Fruit fly (Drosophila melanogaster) whole organism, prepupa: Measurements from ENCODE around the gene CG2924.
A peak's percentile ranks its signal among the peaks of the same experiment; 100 is the strongest.

Experiments
- Blimp-1 ChIP-seq: fragments of 200-800 bp; sonication (Bioruptor generic); optimal IDR thresholded peaks from 3 replicates; lab custom pipeline; 2017; ENCODE audit warnings: missing biosample characterization, missing genetic modification characterization, mild to moderate bottlenecking, moderate library complexity, missing genetic modification reagents
- CG10631 ChIP-seq: fragments of 200-800 bp; sonication (Bioruptor generic); optimal IDR thresholded peaks from 2 replicates; lab custom pipeline; 2016; ENCODE audit warnings: missing biosample characterization, missing genetic modification characterization
- CG15336 ChIP-seq: fragments of 200-800 bp; sonication (Bioruptor generic); IDR thresholded peaks from 2 replicates; pipeline ENCODE4 v1.3.6; 2022; ENCODE audit warnings: missing biosample characterization, missing genetic modification characterization
- CG32006 ChIP-seq: fragments of 200-800 bp; sonication (Bioruptor generic); optimal IDR thresholded peaks from 3 replicates; lab custom pipeline; 2017; ENCODE audit warnings: missing biosample characterization, mild to moderate bottlenecking, missing genetic modification characterization
- CG3919 ChIP-seq: fragments of 200-800 bp; sonication (Bioruptor generic); optimal IDR thresholded peaks from 3 replicates; lab custom pipeline; 2016; ENCODE audit warnings: missing biosample characterization, missing genetic modification characterization
- CG6163 ChIP-seq: fragments of 200-800 bp; sonication (Bioruptor generic); IDR thresholded peaks from 3 replicates; pipeline ENCODE4 v1.3.6; 2022; ENCODE audit warnings: missing biosample characterization, missing genetic modification characterization
- CG6792 ChIP-seq: fragments of 200-800 bp; sonication (Bioruptor generic); optimal IDR thresholded peaks from 3 replicates; lab custom pipeline; 2016; ENCODE audit warnings: missing biosample characterization, missing genetic modification characterization
- CG6808 ChIP-seq: fragments of 200-800 bp; sonication (Bioruptor generic); optimal IDR thresholded peaks from 3 replicates; lab custom pipeline; 2017; ENCODE audit warnings: missing biosample characterization, missing genetic modification characterization, mild to moderate bottlenecking, moderate library complexity, missing genetic modification reagents
- CG6854 ChIP-seq: fragments of 200-800 bp; sonication (Bioruptor generic); optimal IDR thresholded peaks from 2 replicates; lab custom pipeline; 2017; ENCODE audit warnings: missing biosample characterization, mild to moderate bottlenecking, missing genetic modification characterization
- CG7368 ChIP-seq: fragments of 200-800 bp; sonication (Bioruptor generic); optimal IDR thresholded peaks from 3 replicates; lab custom pipeline; 2016; ENCODE audit warnings: missing biosample characterization, missing genetic modification characterization
- CG8119 ChIP-seq: fragments of 200-800 bp; sonication (Bioruptor generic); IDR thresholded peaks from 3 replicates; pipeline ENCODE4 v1.3.6; 2022; ENCODE audit warnings: missing biosample characterization, missing genetic modification characterization
- CG8319 ChIP-seq: fragments of 200-800 bp; sonication (Bioruptor generic); optimal IDR thresholded peaks from 3 replicates; lab custom pipeline; 2016; ENCODE audit warnings: missing biosample characterization, missing genetic modification characterization
- CG8632 ChIP-seq: fragments of 200-800 bp; sonication (Bioruptor generic); optimal IDR thresholded peaks from 3 replicates; lab custom pipeline; 2016; ENCODE audit warnings: missing biosample characterization, missing genetic modification characterization
- CG9139 ChIP-seq: fragments of 200-800 bp; sonication (Bioruptor generic); optimal IDR thresholded peaks from 3 replicates; lab custom pipeline; 2017; ENCODE audit warnings: missing biosample characterization, mild to moderate bottlenecking, missing genetic modification characterization
- Eip75B ChIP-seq: fragments of 200-800 bp; sonication (Bioruptor generic); optimal IDR thresholded peaks from 3 replicates; lab custom pipeline; 2016; ENCODE audit warnings: missing biosample characterization, missing genetic modification characterization
- Eip78C ChIP-seq: fragments of 200-800 bp; sonication (Bioruptor generic); peaks from one replicate; lab custom pipeline; 2016; ENCODE audit warnings: missing biosample characterization, missing genetic modification characterization
- Eip93F ChIP-seq: fragments of 200-800 bp; sonication (Bioruptor generic); optimal IDR thresholded peaks from 2 replicates; lab custom pipeline; 2016; ENCODE audit warnings: missing biosample characterization, mild to moderate bottlenecking, missing genetic modification characterization
- Ets21C ChIP-seq: fragments of 200-800 bp; sonication (Bioruptor generic); optimal IDR thresholded peaks from 3 replicates; lab custom pipeline; 2016; ENCODE audit warnings: missing biosample characterization, missing genetic modification characterization
- Gug ChIP-seq: fragments of 200-800 bp; sonication (Bioruptor generic); IDR thresholded peaks from 2 replicates; pipeline ENCODE4 v1.3.6; 2022; ENCODE audit warnings: missing biosample characterization, missing genetic modification characterization
- Hr38 ChIP-seq: sonication (Bioruptor generic); optimal IDR thresholded peaks from 2 replicates; lab custom pipeline; 2016; ENCODE audit warnings: missing biosample characterization, missing genetic modification characterization
- OdsH ChIP-seq: fragments of 200-800 bp; sonication (Bioruptor generic); optimal IDR thresholded peaks from 3 replicates; lab custom pipeline; 2016; ENCODE audit warnings: missing biosample characterization, missing genetic modification characterization
- Sox102F ChIP-seq: fragments of 200-800 bp; sonication (Bioruptor generic); optimal IDR thresholded peaks from 2 replicates; lab custom pipeline; 2016; ENCODE audit warnings: missing biosample characterization, mild to moderate bottlenecking, missing genetic modification characterization
- Sox14 ChIP-seq: fragments of 200-800 bp; sonication (Bioruptor generic); optimal IDR thresholded peaks from 3 replicates; lab custom pipeline; 2016; ENCODE audit warnings: missing biosample characterization, missing genetic modification characterization
- Sox15 ChIP-seq: fragments of 200-800 bp; sonication (Bioruptor generic); optimal IDR thresholded peaks from 3 replicates; lab custom pipeline; 2016; ENCODE audit warnings: missing biosample characterization, missing genetic modification characterization
- achi ChIP-seq: fragments of 200-800 bp; sonication (Bioruptor generic); optimal IDR thresholded peaks from 3 replicates; lab custom pipeline; 2016; ENCODE audit warnings: missing biosample characterization, missing genetic modification characterization
- cyc ChIP-seq: fragments of 200-800 bp; sonication (Bioruptor generic); optimal IDR thresholded peaks from 3 replicates; lab custom pipeline; 2016; ENCODE audit warnings: missing biosample characterization, missing genetic modification characterization
- dac ChIP-seq: fragments of 200-800 bp; sonication (Bioruptor generic); optimal IDR thresholded peaks from 2 replicates; lab custom pipeline; 2017; ENCODE audit warnings: missing biosample characterization, mild to moderate bottlenecking, missing genetic modification characterization
- dsx ChIP-seq: fragments of 200-800 bp; optimal IDR thresholded peaks from 3 replicates; lab custom pipeline; 2019; ENCODE audit warnings: missing biosample characterization, mild to moderate bottlenecking, missing genetic modification characterization, moderate library complexity; ENCODE audit not compliant: poor library complexity, severe bottlenecking
- eg ChIP-seq: fragments of 200-800 bp; sonication (Bioruptor generic); IDR thresholded peaks from 3 replicates; pipeline ENCODE4 v1.3.6; 2022; ENCODE audit warnings: missing biosample characterization, missing genetic modification characterization
- fd59A ChIP-seq: fragments of 200-800 bp; sonication (Bioruptor generic); optimal IDR thresholded peaks from 2 replicates; lab custom pipeline; 2017; ENCODE audit warnings: missing biosample characterization, mild to moderate bottlenecking, missing genetic modification characterization, missing genetic modification reagents
- fd85E ChIP-seq: fragments of 200-800 bp; sonication (Bioruptor generic); optimal IDR thresholded peaks from 3 replicates; lab custom pipeline; 2016; ENCODE audit warnings: missing biosample characterization, missing genetic modification characterization
- fkh ChIP-seq: fragments of 200-800 bp; sonication (Bioruptor generic); optimal IDR thresholded peaks from 3 replicates; lab custom pipeline; 2017; ENCODE audit warnings: missing biosample characterization, mild to moderate bottlenecking, missing genetic modification characterization, moderate library complexity
- lz ChIP-seq: fragments of 200-800 bp; sonication (Bioruptor generic); optimal IDR thresholded peaks from 3 replicates; lab custom pipeline; 2016; ENCODE audit warnings: missing biosample characterization, missing genetic modification characterization
- net ChIP-seq: fragments of 200-800 bp; sonication (Bioruptor generic); optimal IDR thresholded peaks from 3 replicates; lab custom pipeline; 2016; ENCODE audit warnings: missing biosample characterization, missing genetic modification characterization
- salr ChIP-seq, 2 experiments: fragments of 200-800 bp; sonication (Bioruptor generic); optimal IDR thresholded peaks; 3 replicates each; lab custom pipeline; 2016 to 2018; ENCODE audit warnings: missing biosample characterization in 2 of 2, missing genetic modification characterization in 2 of 2, mild to moderate bottlenecking in 1 of 2
- spab ChIP-seq: fragments of 200-800 bp; sonication (Bioruptor generic); optimal IDR thresholded peaks from 2 replicates; lab custom pipeline; 2017; ENCODE audit warnings: missing biosample characterization, mild to moderate bottlenecking, missing genetic modification characterization, missing genetic modification reagents
- ss ChIP-seq, 2 experiments: fragments of 200-800 bp; sonication (Bioruptor generic); optimal IDR thresholded peaks; 2 replicates in 1 of 2; 3 replicates in 1 of 2; lab custom pipeline; 2017 to 2018; ENCODE audit warnings: mild to moderate bottlenecking in 2 of 2, missing biosample characterization in 2 of 2, missing genetic modification characterization in 2 of 2, moderate library complexity in 1 of 2
- svp ChIP-seq: fragments of 200-800 bp; sonication (Bioruptor generic); peaks from one replicate; lab custom pipeline; 2016; ENCODE audit warnings: missing biosample characterization, missing genetic modification characterization
- vri ChIP-seq: fragments of 200-800 bp; sonication (Bioruptor generic); optimal IDR thresholded peaks from 3 replicates; lab custom pipeline; 2016; ENCODE audit warnings: missing biosample characterization, mild to moderate bottlenecking, missing genetic modification characterization

The CG2924 gene

DNA sequence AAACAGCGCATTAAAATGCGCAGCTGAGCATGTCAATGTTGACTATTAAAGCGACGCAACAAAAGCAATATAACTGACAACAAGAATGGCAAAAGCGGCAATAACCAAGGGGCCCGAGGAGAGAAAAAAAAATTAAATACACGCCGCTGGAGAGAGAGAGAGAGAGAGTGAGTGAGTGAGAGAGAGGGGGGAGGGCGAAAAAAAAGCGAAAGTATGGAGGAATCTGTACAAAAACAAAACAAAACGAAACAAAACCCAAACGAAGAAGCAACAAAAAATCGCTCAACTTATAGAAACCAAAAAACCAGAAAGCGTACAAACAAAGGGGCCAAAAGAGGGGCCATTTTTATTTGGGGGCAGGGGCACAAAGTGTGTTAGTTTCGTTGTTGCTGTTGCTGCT lies 12.9 kb upstream of the CG2924 start (continued):
- no peak for TF ChIP-seq Eip75B (GFP tag; lab: Kevin White, UChicago)
- TF ChIP-seq vri (GFP tag; lab: Kevin White, UChicago): no peak
- TF ChIP-seq fkh (GFP tag; lab: Kevin White, UChicago): no peak
- no peak for TF ChIP-seq dac
- peak; percentile 54; the same call in 1 of the 3 replicates for TF ChIP-seq CG8119
- no peak for TF ChIP-seq CG9139 (GFP tag; lab: Kevin White, UChicago)
- TF ChIP-seq spab (GFP tag; lab: Kevin White, UChicago): no peak

DNA sequence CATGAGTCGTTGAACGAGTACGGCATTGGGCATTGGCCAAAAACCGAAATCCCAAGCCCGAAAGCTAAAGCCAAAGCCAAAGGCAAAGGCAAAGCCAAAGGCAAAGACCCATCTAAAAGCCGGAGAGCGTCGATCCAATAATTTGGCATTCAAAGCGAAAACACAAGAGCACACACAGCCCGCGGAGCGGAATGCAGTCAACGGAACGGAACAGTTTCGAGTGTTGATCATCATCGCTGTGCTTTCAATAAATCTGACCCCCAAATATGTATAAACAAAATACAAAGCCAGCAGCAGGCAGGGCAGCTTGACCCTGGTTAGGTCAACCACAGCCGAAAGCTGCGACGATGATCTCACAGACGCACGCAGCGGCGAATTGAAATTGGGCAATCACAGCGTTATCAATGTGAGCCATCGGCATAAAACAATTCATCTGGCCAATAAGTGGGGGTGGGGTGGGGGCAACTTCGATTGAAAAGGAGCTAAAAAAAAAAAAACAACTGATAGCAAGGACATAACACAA lies 8.3 kb upstream of the CG2924 start:
- no peak for TF ChIP-seq fd85E (GFP tag; lab: Kevin White, UChicago)
- TF ChIP-seq svp (GFP tag; lab: Kevin White, UChicago): peak; percentile 80

DNA sequence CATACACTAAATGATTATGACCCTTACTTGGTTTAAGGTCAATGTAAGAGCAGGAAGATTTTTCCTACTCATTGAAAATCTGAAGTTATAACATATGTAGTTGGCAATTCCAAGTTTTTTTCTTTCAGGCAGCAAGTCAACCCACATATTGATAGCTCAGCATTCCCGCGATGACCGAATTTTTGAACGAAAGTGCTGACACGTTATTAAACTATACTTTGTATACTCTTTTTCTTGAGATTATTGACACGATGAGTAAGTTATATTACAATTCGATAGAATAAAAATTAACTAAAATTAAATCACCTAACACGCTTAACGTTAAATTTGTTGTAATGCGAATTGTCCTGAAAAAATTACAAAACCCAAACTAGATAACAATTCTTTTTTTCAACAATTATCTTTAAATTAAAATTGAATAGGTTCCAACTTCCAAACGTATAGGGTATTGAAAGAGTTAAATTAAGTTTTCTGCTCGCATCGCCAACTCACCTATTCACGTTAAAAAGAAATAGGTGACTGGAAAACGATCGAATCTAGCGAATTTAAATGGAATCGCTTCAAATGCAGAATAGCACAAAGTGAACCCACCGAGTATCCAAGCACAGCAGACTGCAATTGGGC lies 4.8 kb upstream of the CG2924 start, which contains the start of gene Vml:
Vml (plus strand) TSS at position 574 of the 624 bp plus-strand sequence.
- TF ChIP-seq cyc (GFP tag; lab: Kevin White, UChicago) (no peak), Eip93F (GFP tag; lab: Kevin White, UChicago) (no peak), Ets21C (GFP tag; lab: Kevin White, UChicago) (no peak), CG6163 (GFP tag; lab: Robert Waterston, UW) (no peak), net (GFP tag; lab: Kevin White, UChicago) (no peak), Blimp-1 (GFP tag; lab: Kevin White, UChicago) (no peak)

DNA sequence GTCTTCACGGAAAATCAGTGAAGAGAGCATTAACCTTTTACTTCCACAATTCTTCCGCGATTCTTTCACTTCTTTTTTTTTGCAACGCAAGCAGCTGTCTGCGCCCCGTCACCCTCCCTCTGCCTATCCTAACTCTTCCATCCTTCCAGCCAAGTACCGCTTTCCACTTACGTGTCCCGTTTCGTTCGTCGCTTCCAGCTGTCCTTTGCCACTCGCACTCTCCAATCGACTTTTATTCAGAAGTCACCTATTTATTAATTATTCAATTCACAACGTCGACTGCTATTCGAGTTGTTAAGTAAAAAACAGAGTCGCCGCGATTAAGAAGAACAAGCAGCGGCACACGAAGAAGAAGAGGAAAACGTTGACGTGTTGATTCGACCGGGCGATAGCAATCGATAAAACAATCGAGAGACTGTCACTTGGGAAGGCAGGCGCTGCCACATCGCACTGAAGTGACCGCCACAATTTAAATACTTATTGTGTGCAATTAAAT lies 4.2 kb upstream of the CG2924 start, which contains the start of gene Grp170:
Grp170 (minus strand) TSS at position 365 of the 496 bp plus-strand sequence.
- TF ChIP-seq CG6854 (GFP tag; lab: Kevin White, UChicago) (peak; percentile 16), eg (GFP tag; lab: Robert Waterston, UW) (no peak), Eip93F (GFP tag; lab: Kevin White, UChicago) (no peak), Eip78C (GFP tag; lab: Kevin White, UChicago) (peak; percentile 54), salr (GFP tag; optimal IDR thresholded peaks at IDR 0.05; lab: Kevin White, UChicago) (no peak), CG3919 (GFP tag; lab: Kevin White, UChicago) (no peak), Sox14 (GFP tag; lab: Kevin White, UChicago) (peak; percentile 0), CG6808 (GFP tag; lab: Kevin White, UChicago) (peak; percentile 13), fkh (GFP tag; lab: Kevin White, UChicago) (peak; percentile 14), ss (GFP tag; optimal IDR thresholded peaks at IDR 0.05; lab: Kevin White, UChicago) (peak in 1 of 2 experiments; percentile 46), dsx (GFP tag; lab: Kevin White, UChicago) (peak; percentile 16), Sox15 (GFP tag; lab: Kevin White, UChicago) (no peak), achi (peak; percentile 99), Gug (GFP tag; lab: Robert Waterston, UW) (no peak)

DNA sequence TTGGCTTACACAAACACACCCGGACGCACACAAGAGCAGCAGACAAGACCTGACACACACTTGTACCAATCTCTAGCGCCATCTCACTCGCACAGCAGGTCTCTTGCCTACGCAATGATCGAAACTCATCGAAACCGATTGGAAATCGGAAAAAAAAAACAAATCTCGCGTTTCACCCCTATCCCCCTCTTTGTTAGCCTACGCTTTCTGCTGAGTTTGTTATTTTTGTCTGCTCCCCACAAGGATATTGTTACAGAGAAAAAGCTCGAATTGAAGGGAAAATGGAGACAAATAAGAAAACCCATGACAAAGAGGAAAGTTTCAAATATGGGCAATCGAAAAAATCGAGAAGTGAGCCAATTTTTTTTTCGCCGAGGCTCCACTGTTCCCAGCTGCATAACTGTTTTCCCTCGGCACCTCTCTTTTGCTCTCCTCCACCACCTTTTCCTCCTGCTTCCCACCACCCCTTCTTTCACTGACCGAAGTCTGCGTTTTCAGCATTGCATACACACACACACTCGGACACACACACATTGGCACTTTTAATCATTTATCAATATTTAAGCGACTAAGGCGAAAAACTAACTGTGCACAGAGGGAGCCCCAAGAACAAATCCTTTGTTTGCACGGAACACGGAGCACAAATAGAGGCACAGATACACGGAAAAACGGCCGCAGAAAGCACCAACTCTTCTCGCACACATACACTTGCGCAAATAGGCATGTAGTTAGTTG lies 572 bp downstream of the CG2924 start:
- peak; percentile 34 for TF ChIP-seq CG8319 (GFP tag; lab: Kevin White, UChicago)
- peak; percentile 36 for TF ChIP-seq CG10631 (GFP tag; lab: Kevin White, UChicago)
- TF ChIP-seq OdsH (GFP tag; lab: Kevin White, UChicago): peak; percentile 50
- TF ChIP-seq CG6163 (GFP tag; lab: Robert Waterston, UW): 0 out of 3 replicates have a peak, but pooled peaks have one; percentile 58
- TF ChIP-seq Hr38 (GFP tag; lab: Kevin White, UChicago): no peak
- peak; percentile 80 for TF ChIP-seq CG15336 (GFP tag; lab: Robert Waterston, UW)
- peak; percentile 65; the same call in 2 of the 3 replicates for TF ChIP-seq eg (GFP tag; lab: Robert Waterston, UW)
- peak; percentile 20 for TF ChIP-seq CG7368 (GFP tag; lab: Kevin White, UChicago)
- TF ChIP-seq Sox14 (GFP tag; lab: Kevin White, UChicago): peak; percentile 75
- peak; percentile 19 for TF ChIP-seq fd59A
- peak; percentile 75 for TF ChIP-seq CG32006 (GFP tag; lab: Kevin White, UChicago)
- peak; percentile 52 for TF ChIP-seq Sox15 (GFP tag; lab: Kevin White, UChicago)
- no peak for TF ChIP-seq spab (GFP tag; lab: Kevin White, UChicago)
- TF ChIP-seq cyc (GFP tag; lab: Kevin White, UChicago): peak; percentile 60
- no peak for TF ChIP-seq CG8632 (GFP tag; lab: Kevin White, UChicago)
- peak; percentile 47 for TF ChIP-seq lz
- no peak for TF ChIP-seq Sox102F (GFP tag; lab: Kevin White, UChicago)
- TF ChIP-seq salr (GFP tag; optimal IDR thresholded peaks at IDR 0.05; lab: Kevin White, UChicago): peak in 1 of 2 experiments; percentile 11
- peak; percentile 44 for TF ChIP-seq CG6792 (GFP tag; lab: Kevin White, UChicago)
